Fruit fly (Drosophila melanogaster) whole organism, prepupa: ENCODE data around the gene phtm.

Experiments
- Blimp-1 ChIP-seq: fragments of 200-800 bp; sonication (Bioruptor generic); optimal IDR thresholded peaks from 3 replicates; lab custom pipeline; 2017; ENCODE audit warnings: missing biosample characterization, missing genetic modification characterization, mild to moderate bottlenecking, moderate library complexity, missing genetic modification reagents
- CG10631 ChIP-seq: fragments of 200-800 bp; sonication (Bioruptor generic); optimal IDR thresholded peaks from 2 replicates; lab custom pipeline; 2016; ENCODE audit warnings: missing biosample characterization, missing genetic modification characterization
- CG10669 ChIP-seq: fragments of 200-800 bp; sonication (Bioruptor generic); optimal IDR thresholded peaks from 3 replicates; lab custom pipeline; 2018; ENCODE audit warnings: missing biosample characterization, mild to moderate bottlenecking, missing genetic modification characterization, moderate library complexity
- CG11762 ChIP-seq: fragments of 200-800 bp; sonication (Bioruptor generic); optimal IDR thresholded peaks from 3 replicates; lab custom pipeline; 2016; ENCODE audit warnings: missing biosample characterization, missing genetic modification characterization; ENCODE audit not compliant: insufficient read depth
- CG11902 ChIP-seq: fragments of 200-800 bp; sonication (Bioruptor generic); optimal IDR thresholded peaks from 3 replicates; lab custom pipeline; 2016; ENCODE audit warnings: missing biosample characterization, missing genetic modification characterization
- CG1621 ChIP-seq: fragments of 200-800 bp; sonication (Bioruptor generic); optimal IDR thresholded peaks from 3 replicates; lab custom pipeline; 2018; ENCODE audit warnings: missing biosample characterization, mild to moderate bottlenecking, missing genetic modification characterization
- CG16779 ChIP-seq: fragments of 200-800 bp; sonication (Bioruptor generic); optimal IDR thresholded peaks from 3 replicates; lab custom pipeline; 2017; ENCODE audit warnings: missing biosample characterization, mild to moderate bottlenecking, missing genetic modification characterization
- CG3032 ChIP-seq: fragments of 200-800 bp; optimal IDR thresholded peaks from 2 replicates; lab custom pipeline; 2019; ENCODE audit warnings: missing biosample characterization, mild to moderate bottlenecking, missing genetic modification characterization, moderate library complexity
- CG31627 ChIP-seq: fragments of 200-800 bp; sonication (Bioruptor generic); optimal IDR thresholded peaks from 3 replicates; lab custom pipeline; 2016; ENCODE audit warnings: missing biosample characterization, missing genetic modification characterization
- CG34406 ChIP-seq: fragments of 200-800 bp; sonication (Bioruptor generic); optimal IDR thresholded peaks from 3 replicates; lab custom pipeline; 2016; ENCODE audit warnings: missing biosample characterization, missing genetic modification characterization
- CG3919 ChIP-seq: fragments of 200-800 bp; sonication (Bioruptor generic); optimal IDR thresholded peaks from 3 replicates; lab custom pipeline; 2016; ENCODE audit warnings: missing biosample characterization, missing genetic modification characterization
- CG4318 ChIP-seq: fragments of 200-800 bp; sonication (Bioruptor generic); optimal IDR thresholded peaks from 3 replicates; lab custom pipeline; 2017; ENCODE audit warnings: missing biosample characterization, mild to moderate bottlenecking, missing genetic modification characterization
- CG6163 ChIP-seq: fragments of 200-800 bp; sonication (Bioruptor generic); IDR thresholded peaks from 3 replicates; pipeline ENCODE4 v1.3.6; 2022; ENCODE audit warnings: missing biosample characterization, missing genetic modification characterization
- CG6276 ChIP-seq: fragments of 200-800 bp; sonication (Bioruptor generic); optimal IDR thresholded peaks from 2 replicates; lab custom pipeline; 2017; ENCODE audit warnings: missing biosample characterization, mild to moderate bottlenecking, missing genetic modification characterization
- CG6792 ChIP-seq: fragments of 200-800 bp; sonication (Bioruptor generic); optimal IDR thresholded peaks from 3 replicates; lab custom pipeline; 2016; ENCODE audit warnings: missing biosample characterization, missing genetic modification characterization
- CG7368 ChIP-seq: fragments of 200-800 bp; sonication (Bioruptor generic); optimal IDR thresholded peaks from 3 replicates; lab custom pipeline; 2016; ENCODE audit warnings: missing biosample characterization, missing genetic modification characterization
- CG8119 ChIP-seq: fragments of 200-800 bp; sonication (Bioruptor generic); IDR thresholded peaks from 3 replicates; pipeline ENCODE4 v1.3.6; 2022; ENCODE audit warnings: missing biosample characterization, missing genetic modification characterization
- CG8319 ChIP-seq: fragments of 200-800 bp; sonication (Bioruptor generic); optimal IDR thresholded peaks from 3 replicates; lab custom pipeline; 2016; ENCODE audit warnings: missing biosample characterization, missing genetic modification characterization
- Eip75B ChIP-seq: fragments of 200-800 bp; sonication (Bioruptor generic); optimal IDR thresholded peaks from 3 replicates; lab custom pipeline; 2016; ENCODE audit warnings: missing biosample characterization, missing genetic modification characterization
- Eip78C ChIP-seq: fragments of 200-800 bp; sonication (Bioruptor generic); peaks from one replicate; lab custom pipeline; 2016; ENCODE audit warnings: missing biosample characterization, missing genetic modification characterization
- Eip93F ChIP-seq: fragments of 200-800 bp; sonication (Bioruptor generic); optimal IDR thresholded peaks from 2 replicates; lab custom pipeline; 2016; ENCODE audit warnings: missing biosample characterization, mild to moderate bottlenecking, missing genetic modification characterization
- Ets21C ChIP-seq: fragments of 200-800 bp; sonication (Bioruptor generic); optimal IDR thresholded peaks from 3 replicates; lab custom pipeline; 2016; ENCODE audit warnings: missing biosample characterization, missing genetic modification characterization
- Ets96B ChIP-seq: fragments of 200-800 bp; optimal IDR thresholded peaks from 2 replicates; lab custom pipeline; 2019; ENCODE audit warnings: missing biosample characterization, mild to moderate bottlenecking, missing genetic modification characterization, moderate library complexity
- Gug ChIP-seq: fragments of 200-800 bp; sonication (Bioruptor generic); IDR thresholded peaks from 2 replicates; pipeline ENCODE4 v1.3.6; 2022; ENCODE audit warnings: missing biosample characterization, missing genetic modification characterization
- Hr38 ChIP-seq: sonication (Bioruptor generic); optimal IDR thresholded peaks from 2 replicates; lab custom pipeline; 2016; ENCODE audit warnings: missing biosample characterization, missing genetic modification characterization
- Hr39 ChIP-seq: fragments of 200-800 bp; sonication (Bioruptor generic); optimal IDR thresholded peaks from 2 replicates; lab custom pipeline; 2016; ENCODE audit warnings: missing biosample characterization, missing genetic modification characterization
- Hr4 ChIP-seq: fragments of 200-800 bp; sonication (Bioruptor generic); optimal IDR thresholded peaks from 3 replicates; lab custom pipeline; 2016; ENCODE audit warnings: missing biosample characterization, missing genetic modification characterization
- Lpt ChIP-seq: fragments of 200-800 bp; sonication (Bioruptor generic); optimal IDR thresholded peaks from 3 replicates; lab custom pipeline; 2016; ENCODE audit warnings: missing biosample characterization, missing genetic modification characterization
- Met ChIP-seq: fragments of 200-800 bp; sonication (Bioruptor generic); optimal IDR thresholded peaks from 3 replicates; lab custom pipeline; 2016; ENCODE audit warnings: missing biosample characterization, missing genetic modification characterization
- OdsH ChIP-seq: fragments of 200-800 bp; sonication (Bioruptor generic); optimal IDR thresholded peaks from 3 replicates; lab custom pipeline; 2016; ENCODE audit warnings: missing biosample characterization, missing genetic modification characterization
- Smox ChIP-seq: fragments of 200-800 bp; sonication (Bioruptor generic); optimal IDR thresholded peaks from 3 replicates; lab custom pipeline; 2016; ENCODE audit warnings: missing biosample characterization, missing genetic modification characterization
- Sox14 ChIP-seq: fragments of 200-800 bp; sonication (Bioruptor generic); optimal IDR thresholded peaks from 3 replicates; lab custom pipeline; 2016; ENCODE audit warnings: missing biosample characterization, missing genetic modification characterization
- cyc ChIP-seq: fragments of 200-800 bp; sonication (Bioruptor generic); optimal IDR thresholded peaks from 3 replicates; lab custom pipeline; 2016; ENCODE audit warnings: missing biosample characterization, missing genetic modification characterization
- dac ChIP-seq: fragments of 200-800 bp; sonication (Bioruptor generic); optimal IDR thresholded peaks from 2 replicates; lab custom pipeline; 2017; ENCODE audit warnings: missing biosample characterization, mild to moderate bottlenecking, missing genetic modification characterization
- dsx ChIP-seq: fragments of 200-800 bp; optimal IDR thresholded peaks from 3 replicates; lab custom pipeline; 2019; ENCODE audit warnings: missing biosample characterization, mild to moderate bottlenecking, missing genetic modification characterization, moderate library complexity; ENCODE audit not compliant: poor library complexity, severe bottlenecking
- esn ChIP-seq: fragments of 200-800 bp; sonication (Bioruptor generic); optimal IDR thresholded peaks from 2 replicates; lab custom pipeline; 2016; ENCODE audit warnings: missing biosample characterization, mild to moderate bottlenecking, missing genetic modification characterization, moderate library complexity
- fkh ChIP-seq: fragments of 200-800 bp; sonication (Bioruptor generic); optimal IDR thresholded peaks from 3 replicates; lab custom pipeline; 2017; ENCODE audit warnings: missing biosample characterization, mild to moderate bottlenecking, missing genetic modification characterization, moderate library complexity
- lz ChIP-seq: fragments of 200-800 bp; sonication (Bioruptor generic); optimal IDR thresholded peaks from 3 replicates; lab custom pipeline; 2016; ENCODE audit warnings: missing biosample characterization, missing genetic modification characterization
- net ChIP-seq: fragments of 200-800 bp; sonication (Bioruptor generic); optimal IDR thresholded peaks from 3 replicates; lab custom pipeline; 2016; ENCODE audit warnings: missing biosample characterization, missing genetic modification characterization
- pdm3 ChIP-seq: fragments of 200-800 bp; sonication (Bioruptor generic); optimal IDR thresholded peaks from 3 replicates; lab custom pipeline; 2016; ENCODE audit warnings: missing biosample characterization, missing genetic modification characterization
- salr ChIP-seq, 2 experiments: fragments of 200-800 bp; sonication (Bioruptor generic); optimal IDR thresholded peaks; 3 replicates each; lab custom pipeline; 2016 to 2018; ENCODE audit warnings: missing biosample characterization in 2 of 2, missing genetic modification characterization in 2 of 2, mild to moderate bottlenecking in 1 of 2
- spab ChIP-seq: fragments of 200-800 bp; sonication (Bioruptor generic); optimal IDR thresholded peaks from 2 replicates; lab custom pipeline; 2017; ENCODE audit warnings: missing biosample characterization, mild to moderate bottlenecking, missing genetic modification characterization, missing genetic modification reagents
- ss ChIP-seq, 2 experiments: fragments of 200-800 bp; sonication (Bioruptor generic); optimal IDR thresholded peaks; 2 replicates in 1 of 2; 3 replicates in 1 of 2; lab custom pipeline; 2017 to 2018; ENCODE audit warnings: mild to moderate bottlenecking in 2 of 2, missing biosample characterization in 2 of 2, missing genetic modification characterization in 2 of 2, moderate library complexity in 1 of 2
- svp ChIP-seq: fragments of 200-800 bp; sonication (Bioruptor generic); peaks from one replicate; lab custom pipeline; 2016; ENCODE audit warnings: missing biosample characterization, missing genetic modification characterization
- topi ChIP-seq: fragments of 200-800 bp; sonication (Bioruptor generic); optimal IDR thresholded peaks from 3 replicates; lab custom pipeline; 2016; ENCODE audit warnings: missing biosample characterization, missing genetic modification characterization
- vri ChIP-seq: fragments of 200-800 bp; sonication (Bioruptor generic); optimal IDR thresholded peaks from 3 replicates; lab custom pipeline; 2016; ENCODE audit warnings: missing biosample characterization, mild to moderate bottlenecking, missing genetic modification characterization

phtm gene

dm6 chrX:18678876-18679275 is 6.7 kb upstream of the phtm start (continued):
- TF ChIP-seq Lpt (GFP tag; lab: Kevin White, UChicago) (no peak), CG4318 (peak; percentile 32), Hr39 (no peak), CG7368 (no peak), CG31627 (peak; percentile 9), Eip93F (GFP tag; lab: Kevin White, UChicago) (no peak), lz (GFP tag; lab: Kevin White, UChicago) (no peak), esn (peak; percentile 27), CG10669 (GFP tag; lab: Kevin White, UChicago) (no peak), cyc (GFP tag; lab: Kevin White, UChicago) (peak; percentile 21), CG8319 (GFP tag; lab: Kevin White, UChicago) (peak; percentile 2), spab (no peak), Sox14 (peak; percentile 25), Hr4 (peak; percentile 51), CG34406 (GFP tag; lab: Kevin White, UChicago) (peak; percentile 15), CG11902 (peak; percentile 5), CG16779 (tag; lab: Kevin White, UChicago) (no peak), CG6792 (GFP tag; lab: Kevin White, UChicago) (peak; percentile 37), Ets96B (no peak), dac (GFP tag; lab: Kevin White, UChicago) (peak; percentile 4), Smox (GFP tag; lab: Kevin White, UChicago) (peak; percentile 10), Hr38 (GFP tag; lab: Kevin White, UChicago) (no peak)
- TF ChIP-seq, all 60 proteins: peak for 31

- TF ChIP-seq Eip78C (GFP tag; lab: Kevin White, UChicago) = peak; percentile 5
- no peak for TF ChIP-seq CG3919 (GFP tag; lab: Kevin White, UChicago)
These were observed 4.2 kb upstream of the phtm start for dm6 chrX:18681410-18681809.

dm6 chrX:18682815-18683214 is 2.8 kb upstream of the phtm start:
- TF ChIP-seq fkh (GFP tag; lab: Kevin White, UChicago) (no peak), CG8119 (GFP tag; lab: Robert Waterston, UW) (no peak), vri (GFP tag; lab: Kevin White, UChicago) (no peak), Smox (GFP tag; lab: Kevin White, UChicago) (no peak), svp (GFP tag; lab: Kevin White, UChicago) (no peak), CG31627 (no peak), Ets21C (GFP tag; lab: Kevin White, UChicago) (no peak), CG7368 (no peak), Ets96B (no peak), OdsH (GFP tag; lab: Kevin White, UChicago) (no peak), topi (no peak), CG11902 (no peak), salr (GFP tag; optimal IDR thresholded peaks at IDR 0.05; lab: Kevin White, UChicago) (no peak), CG3032 (tag; lab: Kevin White, UChicago) (no peak), Eip78C (GFP tag; lab: Kevin White, UChicago) (no peak)

dm6 chrX:18684504-18684903 is 1.1 kb upstream of the phtm start:
- TF ChIP-seq topi (no peak), dac (GFP tag; lab: Kevin White, UChicago) (no peak), CG11902 (no peak), CG8119 (GFP tag; lab: Robert Waterston, UW) (no peak), Eip93F (GFP tag; lab: Kevin White, UChicago) (no peak), CG31627 (no peak), Blimp-1 (no peak), Met (GFP tag; lab: Kevin White, UChicago) (no peak), Hr39 (no peak), CG6163 (GFP tag; lab: Robert Waterston, UW) (no peak), ss (GFP tag; optimal IDR thresholded peaks at IDR 0.05; lab: Kevin White, UChicago) (peak in 1 of 2 experiments; percentile 81), CG10631 (GFP tag; lab: Kevin White, UChicago) (no peak), Hr4 (no peak), dsx (GFP tag; lab: Kevin White, UChicago) (peak; percentile 78), OdsH (GFP tag; lab: Kevin White, UChicago) (no peak), CG1621 (tag; lab: Kevin White, UChicago) (peak; percentile 17), Eip75B (GFP tag; lab: Kevin White, UChicago) (no peak), lz (GFP tag; lab: Kevin White, UChicago) (no peak), Gug (no peak), CG10669 (GFP tag; lab: Kevin White, UChicago) (no peak), CG11762 (GFP tag; lab: Kevin White, UChicago) (no peak), net (GFP tag; lab: Kevin White, UChicago) (no peak), CG6276 (GFP tag; lab: Kevin White, UChicago) (no peak), CG6792 (GFP tag; lab: Kevin White, UChicago) (no peak), pdm3 (GFP tag; lab: Kevin White, UChicago) (no peak), CG4318 (no peak)
